Worm (Caenorhabditis elegans) whole organism, early embryonic: ENCODE measurements around the gene C05E11.3.

ENCODE experiments used
- aly-1 ChIP-seq: sonication (generic microtip); optimal IDR thresholded peaks from 2 replicates; lab custom pipeline; 2016; ENCODE audit warnings: missing genetic modification characterization, missing compliant biosample characterization
- ama-1 ChIP-seq: fragments of 150-350 bp; optimal IDR thresholded peaks from 2 replicates; lab custom pipeline; 2014
- ceh-13 ChIP-seq: fragments of 200-800 bp; sonication (Bioruptor generic); optimal IDR thresholded peaks from 2 replicates; lab custom pipeline; 2018; ENCODE audit warnings: mild to moderate bottlenecking, missing genetic modification characterization, missing compliant biosample characterization
- ceh-36 ChIP-seq: sonication (generic microtip); optimal IDR thresholded peaks from 2 replicates; lab custom pipeline; 2016; ENCODE audit warnings: missing genetic modification characterization, inconsistent platforms, missing compliant biosample characterization
- ets-7 ChIP-seq: sonication (generic microtip); optimal IDR thresholded peaks from 2 replicates; lab custom pipeline; 2016; ENCODE audit warnings: missing genotype, missing genetic modification characterization, missing compliant biosample characterization
- flt-1 ChIP-seq: fragments of 200-800 bp; sonication (Bioruptor generic); IDR thresholded peaks from 2 replicates; pipeline ENCODE4 v1.3.6; 2022; ENCODE audit warnings: missing genetic modification characterization, missing compliant biosample characterization
- hmbx-1 ChIP-seq: sonication (generic microtip); optimal IDR thresholded peaks from 2 replicates; lab custom pipeline; 2016; ENCODE audit warnings: mild to moderate bottlenecking, missing genetic modification characterization, missing compliant biosample characterization
- hmg-4 ChIP-seq: fragments of 200-800 bp; sonication (Bioruptor generic); optimal IDR thresholded peaks from 2 replicates; lab custom pipeline; 2018; ENCODE audit warnings: mild to moderate bottlenecking, missing genetic modification characterization, missing compliant biosample characterization
- hnd-1 ChIP-seq: sonication (generic microtip); optimal IDR thresholded peaks from 2 replicates; lab custom pipeline; 2016; ENCODE audit warnings: missing genetic modification characterization, missing compliant biosample characterization
- pes-1 ChIP-seq: fragments of 200-800 bp; sonication (Bioruptor generic); IDR thresholded peaks from 2 replicates; pipeline ENCODE4 v1.3.6; 2022; ENCODE audit warnings: missing genetic modification reagents, missing genetic modification characterization, missing compliant biosample characterization
- scrt-1 ChIP-seq: fragments of 200-800 bp; sonication (Bioruptor generic); IDR thresholded peaks from 2 replicates; pipeline ENCODE4 v1.3.6; 2022; ENCODE audit warnings: missing genetic modification characterization, missing compliant biosample characterization
- sea-1 ChIP-seq: fragments of 200-800 bp; sonication (Bioruptor generic); conservative IDR thresholded peaks from 2 replicates; pipeline ENCODE4 v1.3.6; 2022; ENCODE audit warnings: missing genetic modification characterization, missing compliant biosample characterization
- tbx-37 ChIP-seq: fragments of 200-800 bp; sonication (Bioruptor generic); conservative IDR thresholded peaks from 2 replicates; pipeline ENCODE4 v1.3.6; 2022; ENCODE audit warnings: missing genetic modification reagents, missing genetic modification characterization, missing compliant biosample characterization

DNA sequence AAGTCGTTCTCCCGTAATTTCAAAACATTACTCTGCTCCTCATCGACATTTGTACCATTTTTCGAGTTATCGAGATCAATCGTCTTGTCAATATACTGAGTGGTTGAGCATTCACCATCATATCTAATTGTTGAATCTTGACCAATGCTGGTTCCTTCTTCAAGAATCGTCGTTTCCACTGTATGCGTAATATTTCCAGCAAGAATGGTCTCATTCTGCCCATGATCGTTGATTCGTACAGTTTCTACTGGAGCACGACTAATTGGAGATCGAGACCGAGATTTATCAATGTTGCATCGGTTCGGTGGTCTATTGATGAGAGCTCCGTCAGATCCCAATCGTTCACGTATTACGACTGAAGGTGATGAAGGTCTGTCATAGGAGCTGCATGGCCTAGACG is 21.5 kb downstream of the C05E11.3 start:
- TF ChIP-seq ama-1 (lab: Kevin White, UChicago): no peak
- no peak for TF ChIP-seq ceh-36 (tag; lab: Kevin White, UChicago)
- no peak for TF ChIP-seq ets-7 (tag; lab: Kevin White, UChicago)
- TF ChIP-seq pes-1 (GFP tag; lab: Robert Waterston, UW): no peak
- TF ChIP-seq hnd-1 (tag; lab: Kevin White, UChicago): no peak
- no peak for TF ChIP-seq sea-1 (GFP tag; lab: Robert Waterston, UW)
- TF ChIP-seq hmg-4: no peak
- no peak for TF ChIP-seq ceh-13
- TF ChIP-seq flt-1 (GFP tag; lab: Robert Waterston, UW): no peak
- no peak for TF ChIP-seq scrt-1
- no peak for TF ChIP-seq tbx-37 (GFP tag; lab: Robert Waterston, UW)
- no peak for TF ChIP-seq hmbx-1
- no peak for TF ChIP-seq aly-1 (tag; lab: Kevin White, UChicago)
